Worm (Caenorhabditis elegans) whole organism, young adult: ENCODE measurements around the gene gln-6.

Source experiments
- B0035.1 ChIP-seq: sonication (generic microtip); optimal IDR thresholded peaks from 2 replicates; lab custom pipeline; 2016; ENCODE audit warnings: missing genetic modification characterization, mild to moderate bottlenecking, missing compliant biosample characterization, missing genotype, missing genetic modification reagents
- B0336.3 ChIP-seq: fragments of 200-800 bp; sonication (Bioruptor generic); IDR thresholded peaks from 2 replicates; pipeline ENCODE4 v1.3.6; 2022; ENCODE audit warnings: missing genetic modification characterization, missing compliant biosample characterization
- C06A6.2 ChIP-seq: fragments of 200-800 bp; sonication (Bioruptor generic); conservative IDR thresholded peaks from 2 replicates; pipeline ENCODE4 v1.3.6; 2022; ENCODE audit warnings: missing genetic modification characterization, missing compliant biosample characterization
- D2030.7 ChIP-seq: fragments of 200-800 bp; sonication (Bioruptor generic); IDR thresholded peaks from 2 replicates; pipeline ENCODE4 v1.3.6; 2022; ENCODE audit warnings: missing genetic modification reagents, missing genetic modification characterization, missing compliant biosample characterization
- F23B12.7 ChIP-seq: sonication (generic microtip); optimal IDR thresholded peaks from 2 replicates; lab custom pipeline; 2017; ENCODE audit warnings: missing genetic modification characterization, mild to moderate bottlenecking, missing compliant biosample characterization, antibody characterized with exemption, moderate library complexity; ENCODE audit not compliant: insufficient read depth
- F39B2.1 ChIP-seq: fragments of 200-800 bp; sonication (Bioruptor generic); IDR thresholded peaks from 2 replicates; pipeline ENCODE4 v1.3.6; 2022; ENCODE audit warnings: missing genetic modification reagents, missing genetic modification characterization, missing compliant biosample characterization
- F52B5.7 ChIP-seq: sonication (generic microtip); optimal IDR thresholded peaks from 2 replicates; lab custom pipeline; 2016; ENCODE audit warnings: mild to moderate bottlenecking, missing genetic modification characterization, missing compliant biosample characterization
- K12H6.12 ChIP-seq: fragments of 200-800 bp; sonication (Bioruptor generic); optimal IDR thresholded peaks from 2 replicates; lab custom pipeline; 2018; ENCODE audit warnings: mild to moderate bottlenecking, missing genetic modification characterization, missing compliant biosample characterization
- bed-1 ChIP-seq: fragments of 200-800 bp; sonication (Bioruptor generic); IDR thresholded peaks from 2 replicates; pipeline ENCODE4 v1.3.6; 2022; ENCODE audit warnings: missing genetic modification reagents, missing genetic modification characterization, missing compliant biosample characterization
- cebp-1 ChIP-seq, 2 experiments: fragments of 200-800 bp in 1 of 2; sonication (Bioruptor generic) in 1 of 2; sonication (generic microtip) in 1 of 2; IDR thresholded peaks in 1 of 2; optimal IDR thresholded peaks in 1 of 2; 2 replicates each; pipeline versions ENCODE4 v1.3.6 to Lab custom; 2017 to 2022; ENCODE audit warnings: missing compliant biosample characterization in 2 of 2, missing genetic modification characterization in 2 of 2, mild to moderate bottlenecking in 1 of 2, missing genetic modification reagents in 1 of 2, moderate library complexity in 1 of 2
- ceh-27 ChIP-seq: fragments of 200-800 bp; sonication (Bioruptor generic); optimal IDR thresholded peaks from 2 replicates; lab custom pipeline; 2018; ENCODE audit warnings: mild to moderate bottlenecking, missing genetic modification characterization, moderate library complexity, missing compliant biosample characterization
- die-1 ChIP-seq: sonication (generic microtip); optimal IDR thresholded peaks from 2 replicates; lab custom pipeline; 2016; ENCODE audit warnings: missing genotype, mild to moderate bottlenecking, missing genetic modification characterization, missing compliant biosample characterization
- dpff-1 ChIP-seq: sonication (generic microtip); optimal IDR thresholded peaks from 2 replicates; lab custom pipeline; 2017; ENCODE audit warnings: mild to moderate bottlenecking, missing genetic modification characterization, missing compliant biosample characterization
- dpl-1 ChIP-seq: fragments of 150-350 bp; optimal IDR thresholded peaks from 2 replicates; lab custom pipeline; 2014; ENCODE audit warnings: missing biosample characterization, missing genetic modification reagents, missing genetic modification characterization
- efl-1 ChIP-seq: fragments of 150-350 bp; optimal IDR thresholded peaks from 2 replicates; lab custom pipeline; 2014; ENCODE audit warnings: missing biosample characterization, missing genetic modification reagents, missing genetic modification characterization
- egl-18 ChIP-seq: fragments of 200-800 bp; sonication (Bioruptor generic); IDR thresholded peaks from 2 replicates; pipeline ENCODE4 v1.3.6; 2022; ENCODE audit warnings: missing genetic modification reagents, missing genetic modification characterization, missing compliant biosample characterization
- egl-44 ChIP-seq: fragments of 200-800 bp; sonication (Bioruptor generic); IDR thresholded peaks from 2 replicates; pipeline ENCODE4 v1.3.6; 2022; ENCODE audit warnings: missing genetic modification reagents, missing genetic modification characterization, missing compliant biosample characterization
- ekl-4 ChIP-seq: fragments of 200-800 bp; sonication (Bioruptor generic); IDR thresholded peaks from 2 replicates; pipeline ENCODE4 v1.3.6; 2022; ENCODE audit warnings: missing genetic modification reagents, missing genetic modification characterization, missing compliant biosample characterization
- him-1 ChIP-seq: sonication (generic microtip); optimal IDR thresholded peaks from 2 replicates; lab custom pipeline; 2016; ENCODE audit warnings: missing genotype, missing genetic modification reagents, missing genetic modification characterization, missing compliant biosample characterization
- hlh-26 ChIP-seq: fragments of 200-800 bp; sonication (Bioruptor generic); conservative IDR thresholded peaks from 2 replicates; pipeline ENCODE4 v1.3.6; 2022; ENCODE audit warnings: missing genetic modification reagents, missing genetic modification characterization, missing compliant biosample characterization
- hsf-1 ChIP-seq: fragments of 200-800 bp; sonication (Bioruptor generic); IDR thresholded peaks from 2 replicates; pipeline ENCODE4 v1.3.6; 2022; ENCODE audit warnings: missing genetic modification reagents, missing genetic modification characterization, missing compliant biosample characterization
- lag-1 ChIP-seq: fragments of 200-800 bp; sonication (Bioruptor generic); IDR thresholded peaks from 2 replicates; pipeline ENCODE4 v1.3.6; 2022; ENCODE audit warnings: missing genetic modification reagents, missing genetic modification characterization, missing compliant biosample characterization
- lin-26 ChIP-seq: fragments of 200-800 bp; sonication (Bioruptor generic); IDR thresholded peaks from 2 replicates; pipeline ENCODE4 v1.3.6; 2022; ENCODE audit warnings: missing genetic modification reagents, missing genetic modification characterization, missing compliant biosample characterization
- madf-3 ChIP-seq: fragments of 200-800 bp; sonication (Bioruptor generic); IDR thresholded peaks from 2 replicates; pipeline ENCODE4 v1.3.6; 2022; ENCODE audit warnings: missing genetic modification reagents, missing genetic modification characterization, missing compliant biosample characterization
- madf-6 ChIP-seq: fragments of 200-800 bp; sonication (Bioruptor generic); IDR thresholded peaks from 2 replicates; pipeline ENCODE4 v1.3.6; 2022; ENCODE audit warnings: missing genetic modification reagents, missing genetic modification characterization, missing compliant biosample characterization
- madf-8 ChIP-seq: fragments of 200-800 bp; sonication (Bioruptor generic); conservative IDR thresholded peaks from 2 replicates; pipeline ENCODE4 v1.3.6; 2022; ENCODE audit warnings: missing genetic modification reagents, missing genetic modification characterization, missing compliant biosample characterization
- mel-28 ChIP-seq: sonication (generic microtip); optimal IDR thresholded peaks from 2 replicates; lab custom pipeline; 2016; ENCODE audit warnings: borderline replicate concordance, mild to moderate bottlenecking, missing genetic modification characterization, missing compliant biosample characterization
- nfya-1 ChIP-seq: sonication (generic microtip); optimal IDR thresholded peaks from 2 replicates; lab custom pipeline; 2017; ENCODE audit warnings: antibody characterized with exemption, missing compliant biosample characterization, missing genetic modification characterization, borderline replicate concordance; ENCODE audit not compliant: insufficient read depth
- nfyb-1 ChIP-seq: fragments of 200-800 bp; sonication (Bioruptor generic); IDR thresholded peaks from 2 replicates; pipeline ENCODE4 v1.3.6; 2022; ENCODE audit warnings: missing genetic modification reagents, missing genetic modification characterization, missing compliant biosample characterization
- nhr-179 ChIP-seq: sonication (generic microtip); optimal IDR thresholded peaks from 2 replicates; lab custom pipeline; 2016; ENCODE audit warnings: mild to moderate bottlenecking, missing genetic modification characterization, missing compliant biosample characterization
- nhr-27 ChIP-seq: fragments of 200-800 bp; sonication (Bioruptor generic); optimal IDR thresholded peaks from 2 replicates; lab custom pipeline; 2018; ENCODE audit warnings: mild to moderate bottlenecking, missing genetic modification characterization, moderate library complexity, missing compliant biosample characterization
- nhr-80 ChIP-seq: sonication (generic microtip); optimal IDR thresholded peaks from 2 replicates; lab custom pipeline; 2016; ENCODE audit warnings: missing genetic modification characterization, missing compliant biosample characterization
- pbrm-1 ChIP-seq: fragments of 200-800 bp; sonication (Bioruptor generic); IDR thresholded peaks from 2 replicates; pipeline ENCODE4 v1.3.6; 2022; ENCODE audit warnings: missing genetic modification reagents, missing genetic modification characterization, missing compliant biosample characterization
- rec-8 ChIP-seq, 2 experiments: sonication (generic microtip); optimal IDR thresholded peaks; 2 replicates each; lab custom pipeline; 2016; ENCODE audit warnings: mild to moderate bottlenecking in 2 of 2, missing genetic modification characterization in 2 of 2, missing genetic modification reagents in 2 of 2, missing genotype in 2 of 2, missing biosample characterization in 1 of 2, missing compliant biosample characterization in 1 of 2, moderate library complexity in 1 of 2
- repo-1 ChIP-seq: sonication (generic microtip); optimal IDR thresholded peaks from 2 replicates; lab custom pipeline; 2017; ENCODE audit warnings: mild to moderate bottlenecking, missing genetic modification characterization, missing compliant biosample characterization
- rpc-1 ChIP-seq, 2 experiments: fragments of 150-350 bp in 1 of 2; sonication (generic microtip) in 1 of 2; optimal IDR thresholded peaks; 2 replicates each; lab custom pipeline; 2014 to 2018; ENCODE audit warnings: missing biosample characterization in 1 of 2, missing genetic modification characterization in 1 of 2, missing genetic modification reagents in 1 of 2, missing genotype in 1 of 2
- snpc-1.1 ChIP-seq: sonication (generic microtip); optimal IDR thresholded peaks from 2 replicates; lab custom pipeline; 2017; ENCODE audit warnings: missing genetic modification characterization, mild to moderate bottlenecking, missing compliant biosample characterization, antibody characterized with exemption, moderate library complexity, missing genotype, missing genetic modification reagents; ENCODE audit not compliant: insufficient read depth
- snpc-1.3 ChIP-seq: sonication (generic microtip); optimal IDR thresholded peaks from 2 replicates; lab custom pipeline; 2017; ENCODE audit warnings: missing genetic modification characterization, mild to moderate bottlenecking, missing compliant biosample characterization, antibody characterized with exemption, moderate library complexity, missing genotype, missing genetic modification reagents; ENCODE audit not compliant: insufficient read depth
- somi-1 ChIP-seq: fragments of 200-800 bp; sonication (Bioruptor generic); optimal IDR thresholded peaks from 2 replicates; lab custom pipeline; 2018; ENCODE audit warnings: mild to moderate bottlenecking, missing genetic modification characterization, missing compliant biosample characterization
- tbp1 ChIP-seq: fragments of 200-800 bp; sonication (Bioruptor generic); optimal IDR thresholded peaks from 2 replicates; lab custom pipeline; 2018; ENCODE audit warnings: mild to moderate bottlenecking, missing genetic modification characterization, missing compliant biosample characterization
- tbx-9 ChIP-seq: sonication (generic microtip); optimal IDR thresholded peaks from 2 replicates; lab custom pipeline; 2016; ENCODE audit warnings: borderline replicate concordance, missing genetic modification characterization, inconsistent platforms, missing compliant biosample characterization
- zfh-2 ChIP-seq: fragments of 200-800 bp; sonication (Bioruptor generic); conservative IDR thresholded peaks from 2 replicates; pipeline ENCODE4 v1.3.6; 2022; ENCODE audit warnings: missing genetic modification reagents, missing genetic modification characterization, missing compliant biosample characterization
- zim-3 ChIP-seq: sonication (generic microtip); optimal IDR thresholded peaks from 2 replicates; lab custom pipeline; 2017; ENCODE audit warnings: mild to moderate bottlenecking, missing genetic modification characterization, moderate library complexity, missing compliant biosample characterization
- ztf-22 ChIP-seq: fragments of 200-800 bp; sonication (Bioruptor generic); optimal IDR thresholded peaks from 2 replicates; lab custom pipeline; 2018; ENCODE audit warnings: mild to moderate bottlenecking, missing genetic modification characterization, moderate library complexity, missing compliant biosample characterization
- ztf-25 ChIP-seq: fragments of 200-800 bp; sonication (Bioruptor generic); IDR thresholded peaks from 2 replicates; pipeline ENCODE4 v1.3.6; 2022; ENCODE audit warnings: missing genetic modification reagents, missing genetic modification characterization, missing compliant biosample characterization

Gene gln-6

ce11 chrIV:9784689-9785088 is 44.0 kb upstream of the gln-6 start, which contains the start of gene sre-4:
sre-4 (minus strand) TSS chrIV:9784789.
- TF ChIP-seq bed-1 (no peak), ztf-22 (GFP tag; lab: Kevin White, UChicago) (no peak), D2030.7 (GFP tag; lab: Robert Waterston, UW) (no peak), madf-3 (GFP tag; lab: Robert Waterston, UW) (no peak), snpc-1.3 (tag; lab: Kevin White, UChicago) (no peak), lin-26 (no peak), hsf-1 (GFP tag; lab: Robert Waterston, UW) (no peak), dpff-1 (tag; lab: Kevin White, UChicago) (no peak), madf-6 (GFP tag; lab: Robert Waterston, UW) (no peak), nhr-80 (tag; lab: Kevin White, UChicago) (no peak), efl-1 (GFP tag; lab: Kevin White, UChicago) (no peak), rec-8 (tag; optimal IDR thresholded peaks at IDR 0.05; lab: Kevin White, UChicago) (no peak), die-1 (tag; lab: Kevin White, UChicago) (no peak), F39B2.1 (GFP tag; lab: Robert Waterston, UW) (no peak)

DNA sequence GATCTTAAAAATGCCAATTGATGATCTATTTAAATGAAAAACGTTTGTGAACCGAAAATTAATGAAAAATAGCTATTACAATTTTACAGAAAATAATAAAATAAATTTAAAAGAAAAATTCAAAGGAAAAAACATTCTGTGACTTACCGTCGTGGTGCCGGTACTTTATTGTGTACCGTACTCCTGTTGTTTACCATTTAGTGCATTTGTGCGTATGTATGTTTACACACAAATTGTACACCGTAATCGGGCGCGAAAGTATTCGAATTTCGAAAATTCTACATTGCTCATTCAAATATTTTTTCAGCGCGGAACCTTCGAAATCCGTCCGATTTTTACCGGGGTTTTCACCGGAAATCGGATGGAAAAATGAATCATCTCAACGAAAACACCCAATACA is 37.3 kb upstream of the gln-6 start, which contains the start of gene T13F2.6:
T13F2.6 (plus strand) TSS at position 306 of the 400 bp plus-strand sequence.
- peak; percentile 79 for TF ChIP-seq pbrm-1 (GFP tag; lab: Robert Waterston, UW)
- no peak for TF ChIP-seq nhr-179 (tag; lab: Kevin White, UChicago)
- no peak for TF ChIP-seq rpc-1 (optimal IDR thresholded peaks at IDR 0.05; lab: Kevin White, UChicago)
- TF ChIP-seq rpc-1 (tag; optimal IDR thresholded peaks at IDR 0.05; lab: Kevin White, UChicago), result no peak
- TF ChIP-seq nfya-1 (tag; lab: Kevin White, UChicago), result no peak
- TF ChIP-seq zim-3 (tag; lab: Kevin White, UChicago), result no peak
- TF ChIP-seq nhr-27 (tag; lab: Kevin White, UChicago), result no peak
- TF ChIP-seq zfh-2 (GFP tag; lab: Robert Waterston, UW), result no peak
- TF ChIP-seq cebp-1 (GFP tag; IDR thresholded peaks at IDR 0.05; lab: Robert Waterston, UW), result no peak
- TF ChIP-seq cebp-1 (tag; optimal IDR thresholded peaks at IDR 0.05; lab: Kevin White, UChicago), result no peak
- TF ChIP-seq K12H6.12 (tag; lab: Kevin White, UChicago), result no peak
- TF ChIP-seq ceh-27 (GFP tag; lab: Kevin White, UChicago), result no peak
- peak; percentile 71 for TF ChIP-seq tbp1
- no peak for TF ChIP-seq somi-1
- TF ChIP-seq snpc-1.1 (tag; lab: Kevin White, UChicago), result peak; percentile 57
- no peak for TF ChIP-seq egl-44 (GFP tag; lab: Robert Waterston, UW)
- TF ChIP-seq bed-1, result no peak
- peak; percentile 86 for TF ChIP-seq ekl-4 (GFP tag; lab: Robert Waterston, UW)
- no peak for TF ChIP-seq B0035.1 (tag; lab: Kevin White, UChicago)
- 0 out of 2 replicates have a peak, but pooled peaks have one; percentile 54 for TF ChIP-seq ztf-25 (GFP tag; lab: Robert Waterston, UW)
- peak; percentile 55 for TF ChIP-seq him-1 (tag; lab: Kevin White, UChicago)
- no peak for TF ChIP-seq repo-1 (tag; lab: Kevin White, UChicago)
- no peak for TF ChIP-seq lag-1 (GFP tag; lab: Robert Waterston, UW)
- TF ChIP-seq B0336.3 (GFP tag; lab: Robert Waterston, UW), result peak; percentile 60; the same call in 1 of the 2 replicates
- TF ChIP-seq madf-8, result no peak; the same call in 1 of the 2 replicates
- TF ChIP-seq egl-18, result no peak
- peak; percentile 79 for TF ChIP-seq dpl-1 (GFP tag; lab: Kevin White, UChicago)
- no peak for TF ChIP-seq hlh-26
- TF ChIP-seq mel-28 (tag; lab: Kevin White, UChicago), result no peak
- TF ChIP-seq F23B12.7 (tag; lab: Kevin White, UChicago), result peak; percentile 51
- peak; percentile 92 for TF ChIP-seq efl-1 (GFP tag; lab: Kevin White, UChicago)
- no peak for TF ChIP-seq F52B5.7 (tag; lab: Kevin White, UChicago)
- peak; percentile 86 for TF ChIP-seq madf-3 (GFP tag; lab: Robert Waterston, UW)
- TF ChIP-seq tbx-9 (tag; lab: Kevin White, UChicago), result no peak
- TF ChIP-seq C06A6.2 (GFP tag; lab: Robert Waterston, UW), result no peak
- TF ChIP-seq nfyb-1 (GFP tag; lab: Robert Waterston, UW), result no peak
